Fruit fly (Drosophila melanogaster): ENCODE data around the gene LSm3.

The LSm3 gene

DNA sequence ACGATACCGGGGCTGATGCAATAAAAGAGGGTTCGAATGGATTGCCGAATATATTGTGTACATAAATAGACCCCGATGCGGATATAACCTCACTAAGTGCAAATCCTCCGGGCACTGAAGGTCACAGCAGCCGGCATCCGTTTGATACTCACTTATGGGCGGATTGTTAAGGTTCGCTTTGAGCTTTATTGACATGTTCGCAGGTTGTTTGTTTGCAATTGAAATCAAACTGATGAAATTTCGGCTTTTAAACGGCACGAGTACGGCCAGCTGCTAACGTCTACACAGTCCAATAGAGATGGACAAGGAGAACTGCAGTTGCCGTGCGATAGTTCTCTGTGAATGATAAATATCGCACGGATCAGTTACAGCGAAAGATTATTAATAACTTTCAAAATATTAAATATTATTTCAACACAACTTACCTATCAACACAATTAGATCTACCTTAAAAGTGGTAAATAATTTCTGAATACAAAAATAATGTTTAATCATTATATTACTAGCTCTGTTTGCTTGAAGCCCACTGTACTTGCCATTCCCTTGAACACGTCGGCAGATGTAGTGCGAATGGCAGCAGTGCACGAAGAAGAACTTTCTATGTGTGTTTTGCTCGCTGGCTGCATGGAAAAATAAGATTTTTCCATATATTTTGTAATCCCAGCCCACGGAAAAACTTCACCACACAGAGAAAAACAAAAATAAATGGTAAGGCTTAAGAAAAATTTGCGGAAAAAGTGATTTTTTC is 37.8 kb upstream of the LSm3 start, which contains the start of the genes GluProRS and AP-1sigma:
Gene GluProRS, minus strand, starts transcription at position 301 of the 748 bp plus-strand sequence.
Gene AP-1sigma, plus strand, starts transcription at position 561 of the 748 bp plus-strand sequence.
- TF ChIP-seq jim (GFP tag; optimal IDR thresholded peaks at IDR 0.05) (no peak), Dif (GFP tag; optimal IDR thresholded peaks at IDR 0.05; ENCODE audit: partially characterized antibody) (no peak), Sp1 (GFP tag; optimal IDR thresholded peaks at IDR 0.05) (peak; percentile 85), Mio (GFP tag; optimal IDR thresholded peaks at IDR 0.05) (peak; percentile 37), Hnf4 (GFP tag; optimal IDR thresholded peaks at IDR 0.05) (peak; percentile 85), CG32264 (GFP tag; optimal IDR thresholded peaks at IDR 0.05) (peak; percentile 72), br (GFP tag; optimal IDR thresholded peaks at IDR 0.05) (peak; percentile 81), OdsH (GFP tag; optimal IDR thresholded peaks at IDR 0.05) (peak; percentile 86), dl (GFP tag; optimal IDR thresholded peaks at IDR 0.05; ENCODE audit: insufficient read depth in 1 of 2, partially characterized antibody in 2 of 2) (no peak), brk (GFP tag; optimal IDR thresholded peaks at IDR 0.05) (no peak), psq (GFP tag; optimal IDR thresholded peaks at IDR 0.05) (peak; percentile 82), Hr78 (GFP tag; optimal IDR thresholded peaks at IDR 0.05) (no peak), CrebA (GFP tag; optimal IDR thresholded peaks at IDR 0.05; ENCODE audit: borderline replicate concordance) (no peak), lola (GFP tag; optimal IDR thresholded peaks at IDR 0.05) (no peak), Jra (GFP tag; optimal IDR thresholded peaks at IDR 0.05) (peak; percentile 89), HLH106 (tag; optimal IDR thresholded peaks at IDR 0.05) (peak; percentile 91), sage (GFP tag; optimal IDR thresholded peaks at IDR 0.05) (peak; percentile 65), dsf (GFP tag; optimal IDR thresholded peaks at IDR 0.05; ENCODE audit: borderline replicate concordance) (peak; percentile 79), woc (GFP tag; optimal IDR thresholded peaks at IDR 0.05) (peak; percentile 87), Vsx2 (GFP tag; optimal IDR thresholded peaks at IDR 0.05; ENCODE audit: partially characterized antibody) (no peak), ey (GFP tag; optimal IDR thresholded peaks at IDR 0.05) (peak; percentile 89), Abd-B (GFP tag; optimal IDR thresholded peaks at IDR 0.05) (no peak), Hr83 (GFP tag; optimal IDR thresholded peaks at IDR 0.05; ENCODE audit: poor library complexity, severe bottlenecking) (peak; percentile 57), Rel (GFP tag; optimal IDR thresholded peaks at IDR 0.05) (peak; percentile 47), Rel (tag; optimal IDR thresholded peaks at IDR 0.05) (peak; percentile 66), fru (GFP tag; optimal IDR thresholded peaks at IDR 0.05) (peak; percentile 89), foxo (GFP tag; optimal IDR thresholded peaks at IDR 0.05) (peak; percentile 51 to 93), dmrt93B (GFP tag; optimal IDR thresholded peaks at IDR 0.05) (peak; percentile 86), pan (optimal IDR thresholded peaks at IDR 0.05) (no peak), CG9705 (GFP tag; optimal IDR thresholded peaks at IDR 0.05) (peak; percentile 85), Dfd (GFP tag; optimal IDR thresholded peaks at IDR 0.05) (no peak), Myc (optimal IDR thresholded peaks at IDR 0.05) (peak; percentile 83), h (GFP tag; optimal IDR thresholded peaks at IDR 0.05) (peak; percentile 92), rgr (GFP tag; optimal IDR thresholded peaks at IDR 0.05) (peak; percentile 90), usp (GFP tag; optimal IDR thresholded peaks at IDR 0.05) (no peak), N (GFP tag; optimal IDR thresholded peaks at IDR 0.05) (no peak), sv (GFP tag; optimal IDR thresholded peaks at IDR 0.05) (peak; percentile 94), tai (GFP tag; optimal IDR thresholded peaks at IDR 0.05) (no peak), GATAd (GFP tag; optimal IDR thresholded peaks at IDR 0.05) (peak; percentile 80)

DNA sequence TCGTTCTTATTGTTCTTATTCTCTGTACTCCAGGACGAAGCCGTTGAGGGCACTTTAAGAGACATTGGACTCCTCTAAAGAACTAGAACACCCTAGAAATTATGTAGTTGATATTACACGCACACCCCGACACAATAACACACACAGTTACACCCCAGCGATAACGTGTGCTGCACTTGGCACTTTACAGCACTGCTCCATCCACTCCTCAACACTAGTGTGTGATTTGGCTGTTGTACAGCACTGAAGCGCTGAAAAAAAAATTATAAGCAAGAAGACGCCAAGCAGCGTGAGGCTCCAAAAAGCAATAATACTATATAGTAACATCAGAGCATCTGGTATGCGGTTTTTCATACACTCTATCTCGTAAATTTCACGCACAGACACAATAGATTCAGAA is 35.2 kb upstream of the LSm3 start:
- no peak for TF ChIP-seq GATAd (GFP tag; optimal IDR thresholded peaks at IDR 0.05)
- TF ChIP-seq br (GFP tag; optimal IDR thresholded peaks at IDR 0.05) = no peak
- no peak for TF ChIP-seq tai (GFP tag; optimal IDR thresholded peaks at IDR 0.05)
- TF ChIP-seq Hr83 (GFP tag; optimal IDR thresholded peaks at IDR 0.05; ENCODE audit: poor library complexity, severe bottlenecking) = no peak
- TF ChIP-seq Dfd (GFP tag; optimal IDR thresholded peaks at IDR 0.05) = no peak
- TF ChIP-seq sage (GFP tag; optimal IDR thresholded peaks at IDR 0.05) = no peak
- TF ChIP-seq dsf (GFP tag; optimal IDR thresholded peaks at IDR 0.05; ENCODE audit: borderline replicate concordance) = no peak
- no peak for TF ChIP-seq Rel (GFP tag; optimal IDR thresholded peaks at IDR 0.05)
- TF ChIP-seq Rel (tag; optimal IDR thresholded peaks at IDR 0.05) = no peak
- no peak for TF ChIP-seq dl (GFP tag; optimal IDR thresholded peaks at IDR 0.05; ENCODE audit: insufficient read depth in 1 of 2, partially characterized antibody in 2 of 2)

All from whole organism, wandering third instar larva.